Fruit fly (Drosophila melanogaster) whole organism, prepupa: ENCODE measurements around the gene CG31898.

Experiments
- Blimp-1 ChIP-seq: fragments of 200-800 bp; sonication (Bioruptor generic); optimal IDR thresholded peaks from 3 replicates; lab custom pipeline; 2017; ENCODE audit warnings: missing biosample characterization, missing genetic modification characterization, mild to moderate bottlenecking, moderate library complexity, missing genetic modification reagents
- CG11294 ChIP-seq: fragments of 200-800 bp; sonication (Bioruptor generic); IDR thresholded peaks from 2 replicates; pipeline ENCODE4 v1.3.6; 2022; ENCODE audit warnings: missing biosample characterization, missing genetic modification characterization
- Hr38 ChIP-seq: sonication (Bioruptor generic); optimal IDR thresholded peaks from 2 replicates; lab custom pipeline; 2016; ENCODE audit warnings: missing biosample characterization, missing genetic modification characterization
- Hr39 ChIP-seq: fragments of 200-800 bp; sonication (Bioruptor generic); optimal IDR thresholded peaks from 2 replicates; lab custom pipeline; 2016; ENCODE audit warnings: missing biosample characterization, missing genetic modification characterization
- Lpt ChIP-seq: fragments of 200-800 bp; sonication (Bioruptor generic); optimal IDR thresholded peaks from 3 replicates; lab custom pipeline; 2016; ENCODE audit warnings: missing biosample characterization, missing genetic modification characterization
- Met ChIP-seq: fragments of 200-800 bp; sonication (Bioruptor generic); optimal IDR thresholded peaks from 3 replicates; lab custom pipeline; 2016; ENCODE audit warnings: missing biosample characterization, missing genetic modification characterization
- OdsH ChIP-seq: fragments of 200-800 bp; sonication (Bioruptor generic); optimal IDR thresholded peaks from 3 replicates; lab custom pipeline; 2016; ENCODE audit warnings: missing biosample characterization, missing genetic modification characterization
- Sox15 ChIP-seq: fragments of 200-800 bp; sonication (Bioruptor generic); optimal IDR thresholded peaks from 3 replicates; lab custom pipeline; 2016; ENCODE audit warnings: missing biosample characterization, missing genetic modification characterization
- dsx ChIP-seq: fragments of 200-800 bp; optimal IDR thresholded peaks from 3 replicates; lab custom pipeline; 2019; ENCODE audit warnings: missing biosample characterization, mild to moderate bottlenecking, missing genetic modification characterization, moderate library complexity; ENCODE audit not compliant: poor library complexity, severe bottlenecking
- esn ChIP-seq: fragments of 200-800 bp; sonication (Bioruptor generic); optimal IDR thresholded peaks from 2 replicates; lab custom pipeline; 2016; ENCODE audit warnings: missing biosample characterization, mild to moderate bottlenecking, missing genetic modification characterization, moderate library complexity
- spab ChIP-seq: fragments of 200-800 bp; sonication (Bioruptor generic); optimal IDR thresholded peaks from 2 replicates; lab custom pipeline; 2017; ENCODE audit warnings: missing biosample characterization, mild to moderate bottlenecking, missing genetic modification characterization, missing genetic modification reagents
- ss ChIP-seq, 2 experiments: fragments of 200-800 bp; sonication (Bioruptor generic); optimal IDR thresholded peaks; 2 replicates in 1 of 2; 3 replicates in 1 of 2; lab custom pipeline; 2017 to 2018; ENCODE audit warnings: mild to moderate bottlenecking in 2 of 2, missing biosample characterization in 2 of 2, missing genetic modification characterization in 2 of 2, moderate library complexity in 1 of 2
- vri ChIP-seq: fragments of 200-800 bp; sonication (Bioruptor generic); optimal IDR thresholded peaks from 3 replicates; lab custom pipeline; 2016; ENCODE audit warnings: missing biosample characterization, mild to moderate bottlenecking, missing genetic modification characterization

- TF ChIP-seq Sox15 (GFP tag; lab: Kevin White, UChicago) (no peak), Hr38 (no peak), Blimp-1 (GFP tag; lab: Kevin White, UChicago) (no peak), Lpt (GFP tag; lab: Kevin White, UChicago) (no peak), Hr39 (no peak), ss (GFP tag; optimal IDR thresholded peaks at IDR 0.05; lab: Kevin White, UChicago) (no peak), CG11294 (GFP tag; lab: Robert Waterston, UW) (no peak), dsx (GFP tag; lab: Kevin White, UChicago) (no peak), vri (GFP tag; lab: Kevin White, UChicago) (no peak), Met (GFP tag; lab: Kevin White, UChicago) (no peak), esn (no peak), OdsH (GFP tag; lab: Kevin White, UChicago) (no peak), spab (GFP tag; lab: Kevin White, UChicago) (no peak)
Measured at dm6 chr2L:8421717-8422116, 21.5 kb downstream of the CG31898 start.
